Worm (Caenorhabditis elegans) whole organism, young adult: ENCODE measurements around the gene Y46E12A.5.

Experiments used
- B0019.2 ChIP-seq: fragments of 200-800 bp; sonication (Bioruptor generic); conservative IDR thresholded peaks from 2 replicates; pipeline ENCODE4 v1.3.6; 2022; ENCODE audit warnings: missing genetic modification reagents, missing genetic modification characterization, missing compliant biosample characterization
- C06A6.2 ChIP-seq: fragments of 200-800 bp; sonication (Bioruptor generic); conservative IDR thresholded peaks from 2 replicates; pipeline ENCODE4 v1.3.6; 2022; ENCODE audit warnings: missing genetic modification characterization, missing compliant biosample characterization
- C17E4.6 ChIP-seq: fragments of 200-800 bp; sonication (Bioruptor generic); IDR thresholded peaks from 2 replicates; pipeline ENCODE4 v1.3.6; 2022; ENCODE audit warnings: missing genetic modification reagents, missing genetic modification characterization, missing compliant biosample characterization
- F37B4.10 ChIP-seq: fragments of 200-800 bp; sonication (Bioruptor generic); IDR thresholded peaks from 2 replicates; pipeline ENCODE4 v1.3.6; 2022; ENCODE audit warnings: missing genetic modification characterization, missing compliant biosample characterization
- F39B2.1 ChIP-seq: fragments of 200-800 bp; sonication (Bioruptor generic); IDR thresholded peaks from 2 replicates; pipeline ENCODE4 v1.3.6; 2022; ENCODE audit warnings: missing genetic modification reagents, missing genetic modification characterization, missing compliant biosample characterization
- F57C9.4 ChIP-seq: sonication (generic microtip); optimal IDR thresholded peaks from 2 replicates; lab custom pipeline; 2017; ENCODE audit warnings: mild to moderate bottlenecking, missing genetic modification characterization, missing compliant biosample characterization
- K11D2.4 ChIP-seq: fragments of 200-800 bp; sonication (Bioruptor generic); IDR thresholded peaks from 2 replicates; pipeline ENCODE4 v1.3.6; 2022; ENCODE audit warnings: missing genetic modification reagents, missing genetic modification characterization, missing compliant biosample characterization
- T07F8.4 ChIP-seq: sonication (generic microtip); optimal IDR thresholded peaks from 2 replicates; lab custom pipeline; 2016; ENCODE audit warnings: mild to moderate bottlenecking, missing genetic modification characterization, moderate library complexity, missing compliant biosample characterization
- T26A5.8 ChIP-seq: sonication (generic microtip); optimal IDR thresholded peaks from 2 replicates; lab custom pipeline; 2016; ENCODE audit warnings: missing genetic modification characterization, missing compliant biosample characterization
- Y53G8AR.9 ChIP-seq: fragments of 200-800 bp; sonication (Bioruptor generic); conservative IDR thresholded peaks from 2 replicates; pipeline ENCODE4 v1.3.6; 2022; ENCODE audit warnings: missing genetic modification reagents, missing genetic modification characterization, missing compliant biosample characterization
- Y67H2A.10 ChIP-seq: fragments of 200-800 bp; sonication (Bioruptor generic); conservative IDR thresholded peaks from 2 replicates; pipeline ENCODE4 v1.3.6; 2022; ENCODE audit warnings: missing genetic modification reagents, missing genetic modification characterization, missing compliant biosample characterization
- akir-1 ChIP-seq: fragments of 200-800 bp; sonication (Bioruptor generic); optimal IDR thresholded peaks from 2 replicates; lab custom pipeline; 2018; ENCODE audit warnings: mild to moderate bottlenecking, missing genetic modification characterization, moderate library complexity, missing compliant biosample characterization
- ama-1 ChIP-seq, 3 experiments: fragments of 150-350 bp in 1 of 3; sonication (generic microtip) in 2 of 3; optimal IDR thresholded peaks; 2 replicates each; lab custom pipeline; 2014 to 2018; ENCODE audit warnings: missing biosample characterization in 2 of 3, missing genetic modification characterization in 2 of 3, missing genetic modification reagents in 2 of 3
- aptf-2 ChIP-seq: fragments of 200-800 bp; sonication (Bioruptor generic); conservative IDR thresholded peaks from 2 replicates; pipeline ENCODE4 v1.3.6; 2022; ENCODE audit warnings: missing genetic modification reagents, missing genetic modification characterization, missing compliant biosample characterization
- aptf-3 ChIP-seq: fragments of 200-800 bp; sonication (Bioruptor generic); IDR thresholded peaks from 2 replicates; pipeline ENCODE4 v1.3.6; 2022; ENCODE audit warnings: missing genetic modification characterization, missing compliant biosample characterization
- atf-7 ChIP-seq: sonication (generic microtip); optimal IDR thresholded peaks from 2 replicates; lab custom pipeline; 2017; ENCODE audit warnings: mild to moderate bottlenecking, missing genetic modification characterization, missing compliant biosample characterization
- attf-6 ChIP-seq: fragments of 200-800 bp; sonication (Bioruptor generic); IDR thresholded peaks from 2 replicates; pipeline ENCODE4 v1.3.6; 2022; ENCODE audit warnings: missing genetic modification reagents, missing genetic modification characterization, missing compliant biosample characterization
- bed-2 ChIP-seq: fragments of 200-800 bp; sonication (Bioruptor generic); IDR thresholded peaks from 2 replicates; pipeline ENCODE4 v1.3.6; 2022; ENCODE audit warnings: missing genetic modification reagents, missing genetic modification characterization, missing compliant biosample characterization
- ccch-3 ChIP-seq: fragments of 200-800 bp; sonication (Bioruptor generic); optimal IDR thresholded peaks from 2 replicates; lab custom pipeline; 2018; ENCODE audit warnings: mild to moderate bottlenecking, missing genetic modification characterization, missing compliant biosample characterization
- ceh-27 ChIP-seq: fragments of 200-800 bp; sonication (Bioruptor generic); optimal IDR thresholded peaks from 2 replicates; lab custom pipeline; 2018; ENCODE audit warnings: mild to moderate bottlenecking, missing genetic modification characterization, moderate library complexity, missing compliant biosample characterization
- die-1 ChIP-seq: sonication (generic microtip); optimal IDR thresholded peaks from 2 replicates; lab custom pipeline; 2016; ENCODE audit warnings: missing genotype, mild to moderate bottlenecking, missing genetic modification characterization, missing compliant biosample characterization
- dpff-1 ChIP-seq: sonication (generic microtip); optimal IDR thresholded peaks from 2 replicates; lab custom pipeline; 2017; ENCODE audit warnings: mild to moderate bottlenecking, missing genetic modification characterization, missing compliant biosample characterization
- egl-18 ChIP-seq: fragments of 200-800 bp; sonication (Bioruptor generic); IDR thresholded peaks from 2 replicates; pipeline ENCODE4 v1.3.6; 2022; ENCODE audit warnings: missing genetic modification reagents, missing genetic modification characterization, missing compliant biosample characterization
- ekl-4 ChIP-seq: fragments of 200-800 bp; sonication (Bioruptor generic); IDR thresholded peaks from 2 replicates; pipeline ENCODE4 v1.3.6; 2022; ENCODE audit warnings: missing genetic modification reagents, missing genetic modification characterization, missing compliant biosample characterization
- gei-17 ChIP-seq: fragments of 200-800 bp; sonication (Bioruptor generic); optimal IDR thresholded peaks from 2 replicates; lab custom pipeline; 2018; ENCODE audit warnings: mild to moderate bottlenecking, missing genetic modification characterization, missing compliant biosample characterization
- hsf-1 ChIP-seq: fragments of 200-800 bp; sonication (Bioruptor generic); IDR thresholded peaks from 2 replicates; pipeline ENCODE4 v1.3.6; 2022; ENCODE audit warnings: missing genetic modification reagents, missing genetic modification characterization, missing compliant biosample characterization
- let-607 ChIP-seq, 2 experiments: fragments of 200-800 bp in 1 of 2; sonication (Bioruptor generic) in 1 of 2; sonication (generic microtip) in 1 of 2; optimal IDR thresholded peaks; 2 replicates each; lab custom pipeline; 2016 to 2018; ENCODE audit warnings: mild to moderate bottlenecking in 2 of 2, missing compliant biosample characterization in 2 of 2, missing genetic modification characterization in 2 of 2, moderate library complexity in 2 of 2, missing genotype in 1 of 2
- lsl-1 ChIP-seq: fragments of 200-800 bp; sonication (Bioruptor generic); optimal IDR thresholded peaks from 2 replicates; lab custom pipeline; 2018; ENCODE audit warnings: mild to moderate bottlenecking, missing genetic modification characterization, moderate library complexity, missing compliant biosample characterization
- madf-8 ChIP-seq: fragments of 200-800 bp; sonication (Bioruptor generic); conservative IDR thresholded peaks from 2 replicates; pipeline ENCODE4 v1.3.6; 2022; ENCODE audit warnings: missing genetic modification reagents, missing genetic modification characterization, missing compliant biosample characterization
- mel-28 ChIP-seq: sonication (generic microtip); optimal IDR thresholded peaks from 2 replicates; lab custom pipeline; 2016; ENCODE audit warnings: borderline replicate concordance, mild to moderate bottlenecking, missing genetic modification characterization, missing compliant biosample characterization
- mes-4 ChIP-seq: sonication (generic microtip); optimal IDR thresholded peaks from 2 replicates; lab custom pipeline; 2016; ENCODE audit warnings: missing genotype, missing genetic modification characterization, missing compliant biosample characterization
- pha-4 ChIP-seq: fragments of 150-350 bp; sonication (generic microtip); optimal IDR thresholded peaks from 2 replicates; lab custom pipeline; 2014; ENCODE audit warnings: missing biosample characterization, missing genetic modification reagents, missing genetic modification characterization
- sdz-38 ChIP-seq: sonication (generic microtip); optimal IDR thresholded peaks from 2 replicates; lab custom pipeline; 2016; ENCODE audit warnings: missing genotype, missing genetic modification characterization, missing compliant biosample characterization
- snpc-1.1 ChIP-seq: sonication (generic microtip); optimal IDR thresholded peaks from 2 replicates; lab custom pipeline; 2017; ENCODE audit warnings: missing genetic modification characterization, mild to moderate bottlenecking, missing compliant biosample characterization, antibody characterized with exemption, moderate library complexity, missing genotype, missing genetic modification reagents; ENCODE audit not compliant: insufficient read depth
- snpc-1.3 ChIP-seq: sonication (generic microtip); optimal IDR thresholded peaks from 2 replicates; lab custom pipeline; 2017; ENCODE audit warnings: missing genetic modification characterization, mild to moderate bottlenecking, missing compliant biosample characterization, antibody characterized with exemption, moderate library complexity, missing genotype, missing genetic modification reagents; ENCODE audit not compliant: insufficient read depth
- snpc-3.4 ChIP-seq: sonication (generic microtip); optimal IDR thresholded peaks from 2 replicates; lab custom pipeline; 2017; ENCODE audit warnings: missing genetic modification characterization, mild to moderate bottlenecking, missing compliant biosample characterization, antibody characterized with exemption, moderate library complexity, missing genotype, missing genetic modification reagents
- snpc-4 ChIP-seq, 5 experiments: fragments of 150-350 bp in 1 of 5; sonication (generic microtip) in 4 of 5; optimal IDR thresholded peaks; 2 replicates each; lab custom pipeline; 2014 to 2018; ENCODE audit warnings: missing genetic modification characterization in 5 of 5, missing biosample characterization in 3 of 5, antibody characterized with exemption in 2 of 5, mild to moderate bottlenecking in 2 of 5, missing compliant biosample characterization in 2 of 5, missing genotype in 2 of 5, moderate library complexity in 2 of 5, missing genetic modification reagents in 1 of 5
- sptf-2 ChIP-seq: fragments of 200-800 bp; sonication (Bioruptor generic); optimal IDR thresholded peaks from 2 replicates; lab custom pipeline; 2018; ENCODE audit warnings: mild to moderate bottlenecking, missing genetic modification characterization, missing compliant biosample characterization
- tbp1 ChIP-seq: fragments of 200-800 bp; sonication (Bioruptor generic); optimal IDR thresholded peaks from 2 replicates; lab custom pipeline; 2018; ENCODE audit warnings: mild to moderate bottlenecking, missing genetic modification characterization, missing compliant biosample characterization
- tbx-9 ChIP-seq: sonication (generic microtip); optimal IDR thresholded peaks from 2 replicates; lab custom pipeline; 2016; ENCODE audit warnings: borderline replicate concordance, missing genetic modification characterization, inconsistent platforms, missing compliant biosample characterization
- tlf-1 ChIP-seq: fragments of 200-800 bp; sonication (Bioruptor generic); optimal IDR thresholded peaks from 2 replicates; lab custom pipeline; 2018; ENCODE audit warnings: mild to moderate bottlenecking, missing genetic modification characterization, missing compliant biosample characterization
- unc-62 ChIP-seq: fragments of 150-350 bp; optimal IDR thresholded peaks from 2 replicates; lab custom pipeline; 2014; ENCODE audit warnings: missing biosample characterization, missing genetic modification reagents, missing genetic modification characterization
- zim-3 ChIP-seq: sonication (generic microtip); optimal IDR thresholded peaks from 2 replicates; lab custom pipeline; 2017; ENCODE audit warnings: mild to moderate bottlenecking, missing genetic modification characterization, moderate library complexity, missing compliant biosample characterization
- ztf-18 ChIP-seq: sonication (generic microtip); optimal IDR thresholded peaks from 2 replicates; lab custom pipeline; 2016; ENCODE audit warnings: missing genotype, mild to moderate bottlenecking, missing genetic modification characterization, missing compliant biosample characterization
- ztf-22 ChIP-seq: fragments of 200-800 bp; sonication (Bioruptor generic); optimal IDR thresholded peaks from 2 replicates; lab custom pipeline; 2018; ENCODE audit warnings: mild to moderate bottlenecking, missing genetic modification characterization, moderate library complexity, missing compliant biosample characterization
- ztf-25 ChIP-seq: fragments of 200-800 bp; sonication (Bioruptor generic); IDR thresholded peaks from 2 replicates; pipeline ENCODE4 v1.3.6; 2022; ENCODE audit warnings: missing genetic modification reagents, missing genetic modification characterization, missing compliant biosample characterization
- ztf-28 ChIP-seq: fragments of 200-800 bp; sonication (Bioruptor generic); IDR thresholded peaks from 2 replicates; pipeline ENCODE4 v1.3.6; 2022; ENCODE audit warnings: missing genetic modification reagents, missing genetic modification characterization, missing compliant biosample characterization
- ztf-6 ChIP-seq: fragments of 200-800 bp; sonication (Bioruptor generic); IDR thresholded peaks from 2 replicates; pipeline ENCODE4 v1.3.6; 2022; ENCODE audit warnings: missing genetic modification reagents, missing genetic modification characterization, missing compliant biosample characterization

Y46E12A.5 gene

ce11 chrIII:1744486-1744885 is 13.6 kb downstream of the Y46E12A.5 start (continued):
- no peak for TF ChIP-seq sdz-38 (tag; lab: Kevin White, UChicago)
- TF ChIP-seq unc-62 (GFP tag; lab: Kevin White, UChicago), result no peak
- TF ChIP-seq snpc-3.4 (tag; lab: Kevin White, UChicago), result peak; percentile 29
- TF ChIP-seq F57C9.4 (tag; lab: Kevin White, UChicago), result no peak
- no peak for TF ChIP-seq mes-4
- TF ChIP-seq ceh-27 (GFP tag; lab: Kevin White, UChicago), result no peak
- no peak for TF ChIP-seq T26A5.8 (tag; lab: Kevin White, UChicago)
- TF ChIP-seq mel-28 (tag; lab: Kevin White, UChicago), result no peak
- TF ChIP-seq F37B4.10 (GFP tag; lab: Robert Waterston, UW), result no peak
- no peak for TF ChIP-seq attf-6 (GFP tag; lab: Robert Waterston, UW)
- TF ChIP-seq gei-17, result no peak
- TF ChIP-seq ztf-22 (GFP tag; lab: Kevin White, UChicago), result no peak
- TF ChIP-seq madf-8 (GFP tag; lab: Robert Waterston, UW), result no peak
- no peak for TF ChIP-seq pha-4
- no peak for TF ChIP-seq aptf-3
- TF ChIP-seq snpc-1.1, result no peak
- TF ChIP-seq B0019.2 (GFP tag; lab: Robert Waterston, UW), result no peak
- TF ChIP-seq tbp1 (GFP tag; lab: Kevin White, UChicago), result peak; percentile 91
- TF ChIP-seq ccch-3 (GFP tag; lab: Kevin White, UChicago), result no peak
- TF ChIP-seq C17E4.6, result no peak
- TF ChIP-seq tlf-1 (GFP tag; lab: Kevin White, UChicago), result no peak
- no peak for TF ChIP-seq hsf-1 (GFP tag; lab: Robert Waterston, UW)
- TF ChIP-seq ztf-28 (GFP tag; lab: Robert Waterston, UW), result no peak
- no peak for TF ChIP-seq snpc-1.3
- no peak for TF ChIP-seq ztf-6 (GFP tag; lab: Robert Waterston, UW)
- TF ChIP-seq tbx-9 (tag; lab: Kevin White, UChicago), result no peak
- TF ChIP-seq sptf-2 (GFP tag; lab: Kevin White, UChicago), result no peak
- TF ChIP-seq C06A6.2 (GFP tag; lab: Robert Waterston, UW), result no peak
- no peak for TF ChIP-seq K11D2.4 (GFP tag; lab: Robert Waterston, UW)
- TF ChIP-seq Y53G8AR.9 (GFP tag; lab: Robert Waterston, UW), result no peak
- TF ChIP-seq ztf-18 (tag; lab: Kevin White, UChicago), result peak; percentile 52
- no peak for TF ChIP-seq snpc-4 (GFP tag; optimal IDR thresholded peaks at IDR 0.05; lab: Kevin White, UChicago)
- TF ChIP-seq snpc-4 (tag; optimal IDR thresholded peaks at IDR 0.05; lab: Kevin White, UChicago), result no peak
- TF ChIP-seq bed-2 (GFP tag; lab: Robert Waterston, UW), result no peak
- no peak for TF ChIP-seq ama-1 (optimal IDR thresholded peaks at IDR 0.05; lab: Kevin White, UChicago)
- TF ChIP-seq ama-1 (GFP tag; optimal IDR thresholded peaks at IDR 0.05; lab: Kevin White, UChicago), result no peak
- TF ChIP-seq dpff-1 (tag; lab: Kevin White, UChicago), result no peak
- no peak for TF ChIP-seq egl-18 (GFP tag; lab: Robert Waterston, UW)
- no peak for TF ChIP-seq T07F8.4 (tag; lab: Kevin White, UChicago)
- TF ChIP-seq Y67H2A.10 (GFP tag; lab: Robert Waterston, UW), result no peak
- TF ChIP-seq zim-3, result no peak
- TF ChIP-seq ztf-25 (GFP tag; lab: Robert Waterston, UW), result no peak
- TF ChIP-seq akir-1 (GFP tag; lab: Kevin White, UChicago), result no peak
- TF ChIP-seq ekl-4 (GFP tag; lab: Robert Waterston, UW), result no peak
- TF ChIP-seq let-607 (tag; optimal IDR thresholded peaks at IDR 0.05; lab: Kevin White, UChicago), result no peak
- no peak for TF ChIP-seq lsl-1 (GFP tag; lab: Kevin White, UChicago)
- TF ChIP-seq F39B2.1 (GFP tag; lab: Robert Waterston, UW), result no peak
- peak; percentile 72 for TF ChIP-seq die-1 (tag; lab: Kevin White, UChicago)
- TF ChIP-seq atf-7 (tag; lab: Kevin White, UChicago), result no peak
- no peak for TF ChIP-seq aptf-2 (GFP tag; lab: Robert Waterston, UW)
